Fruit fly (Drosophila melanogaster) whole organism: ENCODE measurements around the gene dpr14.

Experiments used
- CG8478 ChIP-seq: fragments of >200 bp; optimal IDR thresholded peaks from 2 replicates; lab custom pipeline; 2018; ENCODE audit warnings: inconsistent platforms
- Dll ChIP-seq: fragments of >200 bp; optimal IDR thresholded peaks from 2 replicates; lab custom pipeline; 2017
- EcR ChIP-seq, 2 experiments: fragments of >200 bp; optimal IDR thresholded peaks; 2 replicates each; lab custom pipeline; 2017; ENCODE audit warnings: missing biosample characterization in 2 of 2, missing genetic modification characterization in 2 of 2, missing genetic modification reagents in 2 of 2
- pan ChIP-seq: fragments of >200 bp; optimal IDR thresholded peaks from 2 replicates; lab custom pipeline; 2017
- psq ChIP-seq: fragments of >200 bp; optimal IDR thresholded peaks from 2 replicates; lab custom pipeline; 2017
- usp ChIP-seq: fragments of >200 bp; optimal IDR thresholded peaks from 2 replicates; lab custom pipeline; 2017; ENCODE audit warnings: missing biosample characterization, missing genetic modification characterization, mixed read lengths

The dpr14 gene

DNA sequence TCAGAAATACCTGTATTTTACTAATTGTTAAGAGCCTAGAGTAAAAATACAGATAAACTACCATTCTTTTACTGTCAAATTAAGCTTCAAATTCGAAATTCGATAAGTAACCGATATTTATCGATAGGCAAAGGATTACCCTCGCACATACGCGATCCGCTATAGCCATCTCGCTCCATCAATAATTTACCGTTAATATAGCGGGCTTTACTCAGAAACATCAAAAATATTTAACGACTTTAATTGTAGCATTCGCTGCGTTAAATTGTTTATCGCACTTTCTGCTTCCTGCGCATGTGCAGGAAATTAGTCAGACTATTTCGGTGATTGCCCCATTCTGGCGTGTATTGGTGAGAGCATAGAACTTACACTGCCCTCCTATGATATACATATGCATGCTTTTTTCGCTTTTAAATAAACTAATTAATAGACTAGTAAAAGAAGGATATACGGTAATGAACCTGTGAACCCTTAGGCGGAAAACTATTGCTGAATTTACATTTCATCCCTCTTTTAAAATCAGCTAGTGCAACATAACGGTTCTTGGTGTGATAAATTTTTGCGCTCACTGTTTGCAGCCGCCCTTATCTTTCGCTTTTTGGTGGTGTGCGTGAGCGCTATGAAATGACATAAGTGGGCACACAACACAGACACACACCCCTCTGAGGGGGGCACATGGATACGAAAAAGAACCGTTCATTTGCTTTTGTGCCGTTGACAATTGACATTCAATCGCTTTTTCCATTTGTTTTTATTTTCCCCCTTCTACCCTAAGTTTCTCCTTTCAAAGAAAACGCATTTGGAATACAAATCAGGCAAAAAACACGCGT, at the start of gene dpr14, which contains the start of gene spidey:
dpr14 (minus strand) TSS at position 48 of the 830 bp plus-strand sequence.
spidey (plus strand) TSS at position 693 of the 830 bp plus-strand sequence.
- TF ChIP-seq EcR (GFP tag; optimal IDR thresholded peaks at IDR 0.05; lab: Kevin White, UChicago) (no peak), pan (lab: Kevin White, UChicago) (no peak), psq (no peak), CG8478 (lab: Kevin White, UChicago) (no peak), Dll (lab: Kevin White, UChicago) (no peak), usp (no peak)

DNA sequence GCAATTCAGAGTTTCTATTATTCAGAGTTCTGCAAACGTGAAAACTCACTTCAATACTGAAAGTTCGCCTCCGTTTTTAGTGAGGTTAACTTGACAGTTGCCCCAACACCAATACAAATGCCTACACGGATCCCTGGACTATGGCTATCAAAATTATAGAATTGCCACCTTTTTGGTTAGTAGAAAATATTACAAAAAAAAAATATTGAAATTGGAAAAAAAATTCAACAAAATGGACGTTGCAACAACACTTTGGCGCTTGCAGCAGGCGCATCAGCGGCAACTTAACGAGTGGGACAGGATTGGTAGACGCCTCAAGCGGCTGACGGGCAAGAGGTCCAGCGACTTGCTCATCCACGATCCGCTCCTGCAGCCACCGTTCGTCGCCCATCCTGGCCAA, 47.8 kb upstream of the dpr14 start, which contains the start of the genes CG15332 and CG15330:
CG15332 (minus strand) TSS at position 101 of the 400 bp plus-strand sequence.
CG15330 (plus strand) TSS at position 175 of the 400 bp plus-strand sequence.
- no peak for TF ChIP-seq EcR (GFP tag; optimal IDR thresholded peaks at IDR 0.05; lab: Kevin White, UChicago)
- TF ChIP-seq Dll (lab: Kevin White, UChicago): no peak
- TF ChIP-seq psq: no peak
- TF ChIP-seq CG8478 (lab: Kevin White, UChicago): no peak

DNA sequence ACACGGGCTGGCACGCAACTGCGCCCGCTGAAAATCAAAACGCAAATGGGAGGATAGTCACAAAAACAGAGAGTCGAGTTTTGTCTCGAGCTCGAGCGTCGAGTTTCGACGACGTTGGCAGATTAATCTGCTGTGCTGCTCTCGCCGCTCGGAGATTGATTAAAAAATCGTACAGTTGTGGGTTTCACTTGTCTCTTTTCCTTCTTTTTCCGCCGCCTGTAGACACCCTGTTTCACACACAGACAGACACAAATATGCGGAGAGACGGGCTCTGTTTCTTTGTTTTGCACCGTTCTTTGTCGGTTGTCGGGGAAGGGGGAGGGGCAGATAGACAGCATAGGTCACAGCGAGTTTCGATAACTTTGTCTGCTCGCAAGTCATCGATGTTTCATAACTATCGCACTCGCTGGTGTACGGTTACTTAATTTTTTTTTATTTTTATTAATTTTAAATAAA, 38.8 kb upstream of the dpr14 start, which contains the start of gene orion:
orion (minus strand) TSS at position 51 of the 456 bp plus-strand sequence.
- no peak for TF ChIP-seq psq
- TF ChIP-seq Dll (lab: Kevin White, UChicago): peak; percentile 39

DNA sequence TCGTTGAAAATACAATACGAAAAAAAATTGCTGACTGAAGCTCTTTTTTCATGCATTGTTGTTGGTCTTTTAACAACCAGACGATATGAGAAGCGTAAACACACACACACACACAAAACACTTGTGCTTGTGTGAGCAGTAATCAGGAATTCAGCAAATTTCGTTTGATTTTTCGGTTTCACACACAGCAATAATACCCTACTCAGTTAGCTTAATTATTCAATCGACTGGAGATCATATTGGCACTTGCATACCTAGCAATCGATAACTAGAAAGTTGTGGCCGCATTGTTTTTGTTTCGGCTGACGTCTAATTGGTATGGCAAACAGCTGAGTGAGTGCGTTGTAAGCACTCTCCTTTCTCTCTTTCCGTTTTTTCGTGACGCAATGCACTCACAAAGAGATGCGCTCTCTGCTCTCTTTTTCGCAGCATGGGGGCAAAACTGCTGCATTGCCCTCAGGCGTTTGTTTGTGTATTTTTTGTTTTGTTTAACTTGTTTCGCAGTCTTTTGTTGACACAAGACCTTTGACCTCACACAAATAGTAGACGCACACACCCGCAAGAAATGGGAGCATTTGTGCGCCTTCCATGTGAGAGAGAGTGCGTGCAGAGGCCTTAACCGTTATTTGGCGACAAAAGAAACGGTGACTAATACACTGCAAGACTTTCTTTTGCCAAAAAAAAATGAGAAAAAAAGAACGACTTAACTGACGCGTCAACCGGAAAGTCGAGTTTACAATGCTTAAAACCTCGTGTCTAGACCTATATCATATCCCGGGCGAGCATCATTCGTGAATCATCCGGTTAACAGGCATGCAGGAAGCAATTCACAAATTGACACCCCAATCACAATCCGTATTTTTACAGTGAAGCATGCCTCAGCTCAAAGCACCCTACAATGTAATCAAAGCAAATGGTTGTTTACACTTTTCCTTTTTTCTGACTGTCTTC, 37.0 kb upstream of the dpr14 start:
- no peak for TF ChIP-seq usp
- peak; percentile 94 for TF ChIP-seq Dll (lab: Kevin White, UChicago)

DNA sequence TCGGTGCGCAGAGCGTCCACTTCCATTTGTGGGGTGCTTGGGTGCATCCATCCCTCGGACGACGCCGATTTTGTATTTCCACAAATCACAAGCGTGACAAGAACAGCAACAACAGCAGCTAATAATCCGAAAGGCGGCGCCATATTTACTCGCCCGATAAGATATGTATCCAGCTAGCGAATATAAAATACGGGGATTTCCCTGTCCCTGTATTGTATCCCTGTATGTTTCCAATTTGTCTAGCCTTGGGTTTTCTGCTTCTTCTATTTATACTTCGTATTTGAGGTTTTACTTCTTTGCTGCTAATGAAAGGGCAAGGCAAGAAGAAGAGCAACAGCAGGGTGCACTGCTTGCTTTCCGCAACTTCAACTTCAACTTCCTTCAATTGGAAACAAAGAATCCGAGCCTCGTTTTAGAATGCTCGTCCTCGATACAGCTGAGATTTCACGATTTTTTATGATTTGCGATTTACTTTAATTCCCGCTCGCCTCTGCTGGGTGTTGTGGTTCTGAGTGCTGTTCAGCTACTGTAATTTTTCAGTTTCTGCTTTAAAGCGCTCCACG, 36.1 kb upstream of the dpr14 start:
- no peak for TF ChIP-seq usp
- no peak for TF ChIP-seq EcR (GFP tag; optimal IDR thresholded peaks at IDR 0.05; lab: Kevin White, UChicago)
- no peak for TF ChIP-seq CG8478 (lab: Kevin White, UChicago)
- TF ChIP-seq Dll (lab: Kevin White, UChicago): no peak
- TF ChIP-seq pan (lab: Kevin White, UChicago): no peak
- TF ChIP-seq psq: no peak

DNA sequence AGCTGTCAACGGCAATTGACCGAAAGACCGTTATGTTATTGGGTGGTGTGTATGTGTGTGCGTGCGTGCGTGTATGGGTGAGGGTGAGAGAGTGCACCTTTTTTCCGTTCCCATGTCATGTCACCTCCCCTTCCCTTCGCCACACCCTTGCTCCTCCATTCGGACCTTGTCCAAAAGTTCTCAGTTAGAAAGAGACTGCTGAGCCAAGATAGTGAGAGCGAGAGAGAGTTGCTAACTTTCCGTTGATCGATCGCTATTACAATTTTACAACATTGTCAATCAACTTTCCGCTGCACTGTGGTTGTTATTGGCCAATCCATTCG, 30.4 kb upstream of the dpr14 start:
- TF ChIP-seq EcR (GFP tag; optimal IDR thresholded peaks at IDR 0.05; lab: Kevin White, UChicago) (no peak), pan (lab: Kevin White, UChicago) (no peak), CG8478 (lab: Kevin White, UChicago) (no peak), Dll (lab: Kevin White, UChicago) (no peak)

DNA sequence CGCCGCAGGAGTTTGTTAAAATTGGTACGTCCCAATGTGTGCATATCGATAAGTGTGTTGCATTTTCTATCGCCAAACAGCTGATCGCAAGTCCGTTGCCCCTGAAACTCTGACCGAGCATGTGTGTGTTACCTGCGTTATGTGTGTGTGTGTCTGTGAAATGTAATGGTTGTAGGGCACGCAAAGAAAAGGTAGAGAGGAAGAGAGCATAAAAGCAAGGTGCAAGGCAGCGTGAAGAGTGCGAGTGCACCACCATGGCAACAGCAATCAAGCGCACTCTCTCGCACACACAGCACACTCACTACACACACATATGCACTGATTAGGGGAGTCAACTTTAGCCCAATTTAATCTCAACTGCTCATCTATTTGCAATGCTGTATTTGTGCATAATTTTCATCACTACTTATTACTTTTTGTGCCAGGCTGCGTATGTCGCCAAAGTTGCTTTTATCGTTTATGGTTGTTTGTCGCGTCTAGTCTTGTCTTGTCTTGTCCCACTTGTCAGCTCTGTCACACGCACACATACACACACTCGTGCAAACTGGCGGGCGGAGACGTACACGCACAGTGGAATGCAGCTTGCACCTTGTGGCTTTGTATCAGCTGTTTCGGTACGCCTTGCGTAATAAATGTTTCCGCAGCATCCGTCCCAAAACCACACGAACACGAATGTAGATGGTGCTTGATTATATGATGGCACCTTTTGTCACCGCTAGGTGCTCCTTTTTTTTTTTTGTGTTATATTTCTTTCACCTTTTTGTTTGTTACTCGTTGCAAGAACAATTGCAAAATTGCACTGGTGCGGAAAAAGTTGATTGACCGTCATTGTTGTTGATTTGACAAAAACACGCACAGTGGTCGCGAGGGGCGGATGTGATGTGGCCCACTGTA, 29.7 kb upstream of the dpr14 start:
- no peak for TF ChIP-seq Dll (lab: Kevin White, UChicago)
- TF ChIP-seq CG8478 (lab: Kevin White, UChicago): peak; percentile 34
- peak in 1 of 2 experiments; percentile 91 for TF ChIP-seq EcR (GFP tag; optimal IDR thresholded peaks at IDR 0.05; lab: Kevin White, UChicago)

DNA sequence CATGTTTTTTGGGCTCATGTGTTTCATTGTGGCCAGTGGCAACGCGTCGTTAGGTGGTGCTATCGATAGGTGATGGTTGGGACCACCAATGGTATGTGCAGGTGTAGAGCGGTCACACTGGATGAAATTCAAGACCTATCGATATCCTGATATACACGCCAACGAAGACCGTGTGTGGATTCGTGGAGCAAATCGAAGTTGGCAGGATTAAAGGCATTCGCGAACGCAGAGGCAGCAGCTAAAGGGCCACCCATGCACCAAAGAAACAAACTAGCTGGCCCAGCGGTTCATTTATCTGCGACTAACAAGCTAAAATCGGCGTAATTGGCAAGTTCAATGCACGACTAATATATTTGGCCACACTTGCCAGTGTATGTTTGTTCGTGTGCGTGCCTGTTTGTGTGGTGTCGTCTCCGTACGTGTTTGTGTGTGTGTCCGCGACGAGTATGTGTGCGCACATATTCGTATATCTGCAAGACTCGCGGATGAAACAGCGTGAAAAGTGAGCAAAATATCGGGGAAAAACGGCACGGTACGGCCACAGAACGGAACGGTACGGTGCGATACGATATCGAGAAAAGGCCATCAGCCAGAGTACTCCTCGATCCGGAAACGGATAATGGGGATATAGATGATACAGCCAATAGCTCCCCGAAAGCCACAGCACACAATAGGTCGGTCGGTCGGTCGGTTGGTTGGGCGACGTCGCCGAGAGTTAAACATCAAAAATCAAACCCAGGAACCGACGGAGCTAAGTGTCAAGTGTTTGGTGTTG, 27.9 kb upstream of the dpr14 start, which contains the start of gene Ubr3:
Ubr3 (plus strand) TSS at position 99 of the 775 bp plus-strand sequence.
- no peak for TF ChIP-seq usp
- no peak for TF ChIP-seq psq
- TF ChIP-seq pan (lab: Kevin White, UChicago): no peak
- TF ChIP-seq CG8478 (lab: Kevin White, UChicago): no peak
- TF ChIP-seq EcR (GFP tag; optimal IDR thresholded peaks at IDR 0.05; lab: Kevin White, UChicago): no peak
- no peak for TF ChIP-seq Dll (lab: Kevin White, UChicago)

DNA sequence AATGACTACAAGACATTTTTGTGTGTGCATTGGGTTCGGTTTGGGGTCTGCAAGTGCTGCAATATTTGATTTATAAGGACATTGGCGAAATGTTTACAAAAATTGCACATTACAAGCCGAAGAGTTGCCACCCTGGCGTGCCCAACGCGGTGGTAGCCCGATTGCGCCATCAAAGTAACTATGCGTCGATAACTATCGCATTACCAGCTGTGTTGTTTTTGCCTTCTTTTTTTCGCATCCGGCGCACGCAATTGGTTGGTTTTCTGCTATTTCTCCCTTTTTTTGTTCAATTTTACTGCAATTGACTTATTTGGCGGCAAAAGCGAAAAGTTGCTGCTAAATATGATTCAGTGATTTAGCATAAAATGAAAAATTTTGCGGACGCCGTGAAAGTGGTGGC, 26.6 kb upstream of the dpr14 start, which contains the start of gene RpS14b:
RpS14b (plus strand) TSS at position 220 of the 400 bp plus-strand sequence.
- no peak for TF ChIP-seq psq
- no peak for TF ChIP-seq EcR (GFP tag; optimal IDR thresholded peaks at IDR 0.05; lab: Kevin White, UChicago)
- TF ChIP-seq usp: no peak
- TF ChIP-seq CG8478 (lab: Kevin White, UChicago): no peak
- TF ChIP-seq pan (lab: Kevin White, UChicago): no peak
- TF ChIP-seq Dll (lab: Kevin White, UChicago): no peak

DNA sequence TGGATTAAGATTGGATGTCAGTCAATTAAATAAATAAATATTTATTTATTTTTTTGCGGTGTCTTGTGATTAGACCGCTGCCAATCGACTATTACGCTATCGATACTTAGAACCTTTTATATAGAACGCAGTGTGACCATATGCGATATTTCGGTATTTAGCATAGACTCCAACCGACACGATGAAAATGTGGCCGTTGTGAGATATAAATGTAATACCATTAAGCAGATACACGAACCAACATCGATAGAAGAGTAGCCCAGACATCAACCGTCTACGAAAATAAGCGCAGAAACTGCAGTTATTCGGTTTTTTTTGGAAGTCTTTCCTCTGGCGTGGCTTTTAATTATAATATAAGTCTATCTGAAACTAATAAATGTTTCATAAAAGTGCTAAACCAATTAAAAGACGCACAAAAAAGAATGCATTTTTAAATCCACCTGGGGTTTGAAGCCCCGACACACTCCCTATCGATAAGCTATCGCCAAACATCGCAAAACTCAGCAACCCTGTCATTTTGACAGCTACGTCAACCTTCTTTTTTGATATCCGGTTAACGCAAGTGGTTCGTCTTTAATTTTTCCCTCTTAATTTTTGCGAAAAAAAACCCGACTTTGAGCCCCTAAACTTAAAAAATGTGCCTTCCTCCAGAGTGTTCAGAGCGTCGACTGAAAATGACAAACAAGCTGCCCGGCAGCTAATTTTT, 25.3 kb upstream of the dpr14 start, which contains the start of the genes Dhdds and RpS14a:
Dhdds (minus strand) TSS at position 142 of the 706 bp plus-strand sequence.
RpS14a (plus strand) TSS at position 533 of the 706 bp plus-strand sequence.
- TF ChIP-seq Dll (lab: Kevin White, UChicago): no peak
- no peak for TF ChIP-seq CG8478 (lab: Kevin White, UChicago)
- no peak for TF ChIP-seq EcR (GFP tag; optimal IDR thresholded peaks at IDR 0.05; lab: Kevin White, UChicago)
- TF ChIP-seq psq: no peak
- no peak for TF ChIP-seq pan (lab: Kevin White, UChicago)
- no peak for TF ChIP-seq usp
